Worm (Caenorhabditis elegans) whole organism, mixed stage, embryonic: Measurements from ENCODE around the gene C01C4.3.

Source experiments
- blmp-1 ChIP-seq: fragments of 150-350 bp; optimal IDR thresholded peaks from 2 replicates; lab custom pipeline; 2014; ENCODE audit warnings: missing biosample characterization, missing genetic modification characterization
- cnd-1 ChIP-seq: fragments of 200-800 bp; sonication (Bioruptor generic); optimal IDR thresholded peaks from 2 replicates; lab custom pipeline; 2018; ENCODE audit warnings: mild to moderate bottlenecking, missing genetic modification characterization, missing compliant biosample characterization
- elt-3 ChIP-seq: fragments of 150-350 bp; optimal IDR thresholded peaks from 2 replicates; lab custom pipeline; 2014; ENCODE audit warnings: missing biosample characterization, missing genetic modification characterization
- lin-13 ChIP-seq: fragments of 150-350 bp; optimal IDR thresholded peaks from 2 replicates; lab custom pipeline; 2014; ENCODE audit warnings: missing biosample characterization, missing genetic modification characterization
- lin-32 ChIP-seq: fragments of 200-800 bp; sonication (Bioruptor generic); optimal IDR thresholded peaks from 2 replicates; lab custom pipeline; 2018; ENCODE audit warnings: mild to moderate bottlenecking, missing genetic modification characterization, missing compliant biosample characterization
- unc-120 ChIP-seq: sonication (generic microtip); optimal IDR thresholded peaks from 2 replicates; lab custom pipeline; 2017; ENCODE audit warnings: missing genetic modification characterization, missing compliant biosample characterization; ENCODE audit not compliant: poor library complexity, severe bottlenecking

ce11 chrX:3743190-3743589 is 46.5 kb downstream of the C01C4.3 start:
- TF ChIP-seq lin-13 (tag; lab: Kevin White, UChicago) (no peak), unc-120 (tag; lab: Kevin White, UChicago) (no peak), cnd-1 (no peak), lin-32 (no peak), elt-3 (tag; lab: Kevin White, UChicago) (no peak), blmp-1 (tag; lab: Kevin White, UChicago) (no peak)
